Worm (Caenorhabditis elegans): ENCODE measurements around the gene ttr-13.

Gene ttr-13

DNA sequence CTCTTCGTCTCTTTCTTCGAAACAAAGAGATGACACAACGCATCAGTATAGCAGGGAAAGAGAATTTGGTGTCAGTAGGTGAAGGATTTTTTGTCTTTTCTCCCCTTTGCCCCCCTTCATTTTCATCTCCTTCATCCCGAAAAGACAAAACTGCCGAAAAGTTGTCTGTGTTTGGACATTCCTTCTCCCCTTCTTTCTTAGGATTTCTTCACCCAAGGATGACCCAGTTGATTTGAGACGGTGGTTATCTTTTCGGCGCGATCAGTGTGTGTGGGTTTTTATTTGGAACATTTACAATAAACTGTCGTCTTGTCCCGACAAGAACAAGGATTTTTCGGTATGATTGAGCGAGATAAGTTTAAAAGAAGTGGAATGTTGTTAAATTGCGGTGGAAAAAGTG, 25.7 kb upstream of the ttr-13 start:
- TF ChIP-seq rec-8 (tag; optimal IDR thresholded peaks at IDR 0.05) (no peak), rpc-1 (optimal IDR thresholded peaks at IDR 0.05) (no peak), rpc-1 (tag; optimal IDR thresholded peaks at IDR 0.05) (no peak), Y53F4B.3 (GFP tag; IDR thresholded peaks at IDR 0.05) (no peak)

ce11 chrV:20660025-20660424, 23.3 kb upstream of the ttr-13 start, which contains the start of gene W01F3.2:
W01F3.2 (plus strand) TSS chrV:20660325.
- TF ChIP-seq lsl-1 (GFP tag; optimal IDR thresholded peaks at IDR 0.05) (no peak), cebp-1 (GFP tag; IDR thresholded peaks at IDR 0.05) (no peak), cebp-1 (tag; optimal IDR thresholded peaks at IDR 0.05) (peak; percentile 47)

DNA sequence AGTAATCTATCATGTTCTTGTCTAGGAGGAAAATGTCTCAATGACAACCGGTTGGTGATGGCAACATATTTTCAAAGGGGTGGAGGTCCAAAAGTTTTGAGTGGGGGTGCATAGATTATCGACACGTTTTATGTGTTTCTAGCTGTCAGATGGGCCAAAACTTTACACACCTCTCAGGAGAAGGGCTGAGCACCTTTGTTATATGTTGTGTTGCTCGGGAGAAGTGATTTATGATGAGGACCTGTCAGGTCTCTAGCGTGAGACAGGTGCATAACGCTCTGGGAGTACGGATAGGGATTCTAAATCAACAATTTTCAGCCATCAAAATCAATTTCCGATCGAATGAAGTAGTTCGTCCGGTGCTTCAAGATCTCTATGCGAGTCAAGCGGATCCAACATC, 19.9 kb upstream of the ttr-13 start:
- TF ChIP-seq ceh-40 (GFP tag; IDR thresholded peaks at IDR 0.05) (no peak), ZK185.1 (tag; optimal IDR thresholded peaks at IDR 0.05; ENCODE audit: poor library complexity, severe bottlenecking) (no peak), ztf-25 (GFP tag; IDR thresholded peaks at IDR 0.05) (no peak), nhr-80 (tag; optimal IDR thresholded peaks at IDR 0.05) (no peak)

DNA sequence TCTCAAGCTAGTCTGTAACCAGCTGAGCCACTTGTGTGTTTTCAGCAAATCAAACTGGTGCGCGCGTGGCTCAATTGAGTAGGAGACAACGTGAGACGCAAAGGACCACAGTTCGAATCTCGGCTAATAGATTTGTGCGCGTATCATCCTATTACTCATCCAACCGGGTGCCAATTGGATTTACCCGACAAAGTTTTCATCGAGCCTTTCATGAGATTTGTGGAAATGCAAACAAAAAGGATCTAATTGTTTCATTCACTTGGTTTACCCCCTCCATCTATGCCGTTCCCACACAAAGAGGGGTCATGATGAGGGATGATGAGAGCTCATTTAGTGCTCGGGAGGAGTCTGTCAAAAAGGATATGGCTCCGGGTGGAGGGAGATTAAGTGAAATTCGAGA, 18.4 kb upstream of the ttr-13 start:
- TF ChIP-seq nhr-179 (tag; optimal IDR thresholded peaks at IDR 0.05) (no peak), bed-1 (GFP tag; IDR thresholded peaks at IDR 0.05) (0 out of 2 replicates have a peak, but pooled peaks have one; percentile 50), aptf-3 (GFP tag; IDR thresholded peaks at IDR 0.05) (no peak), rpc-1 (optimal IDR thresholded peaks at IDR 0.05) (no peak), rpc-1 (tag; optimal IDR thresholded peaks at IDR 0.05) (peak; percentile 27)

DNA sequence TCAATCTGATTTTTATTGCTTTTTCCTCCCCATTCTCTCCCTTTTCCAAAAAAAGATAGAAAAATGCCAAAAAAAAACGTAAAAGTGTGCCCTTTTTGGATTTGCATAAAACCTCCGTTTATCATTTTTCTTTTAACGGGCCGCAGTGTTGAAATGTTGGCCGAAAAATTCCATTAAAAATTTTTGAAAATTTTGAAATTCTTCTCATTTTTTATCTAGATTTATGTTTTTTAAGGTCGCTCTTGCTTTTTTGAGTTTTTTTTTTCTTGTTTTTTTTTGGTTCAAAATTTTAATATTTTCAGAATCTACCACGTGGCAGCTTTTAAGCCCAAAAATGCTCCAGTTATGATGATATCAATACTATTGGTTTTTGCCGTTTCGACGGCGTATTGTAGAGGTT, 17.6 kb upstream of the ttr-13 start, which contains the start of gene mnr-1:
Gene mnr-1 (plus strand): TSS at position 301 of the 400 bp plus-strand sequence.
- no peak for TF ChIP-seq ZK185.1 (tag; optimal IDR thresholded peaks at IDR 0.05; ENCODE audit: poor library complexity, severe bottlenecking)
- no peak for TF ChIP-seq lin-40 (tag; optimal IDR thresholded peaks at IDR 0.05)
- no peak for TF ChIP-seq ztf-25 (GFP tag; IDR thresholded peaks at IDR 0.05)
- no peak for TF ChIP-seq madf-3 (GFP tag; IDR thresholded peaks at IDR 0.05)
- no peak for TF ChIP-seq lin-35 (GFP tag; optimal IDR thresholded peaks at IDR 0.05)
- no peak for TF ChIP-seq egl-44 (GFP tag; IDR thresholded peaks at IDR 0.05)
- no peak for TF ChIP-seq F57A8.1 (GFP tag; optimal IDR thresholded peaks at IDR 0.05)
- TF ChIP-seq Y56A3A.18 (GFP tag; IDR thresholded peaks at IDR 0.05) = no peak
- no peak for TF ChIP-seq repo-1 (tag; optimal IDR thresholded peaks at IDR 0.05)
- TF ChIP-seq let-607 (tag; optimal IDR thresholded peaks at IDR 0.05) = no peak
- no peak for TF ChIP-seq bed-2 (GFP tag; IDR thresholded peaks at IDR 0.05)
- no peak for TF ChIP-seq ceh-100 (GFP tag; IDR thresholded peaks at IDR 0.05)
- TF ChIP-seq T07F8.4 (tag; optimal IDR thresholded peaks at IDR 0.05) = no peak
- TF ChIP-seq D2030.7 (GFP tag; IDR thresholded peaks at IDR 0.05) = no peak
- no peak for TF ChIP-seq rec-8 (tag; optimal IDR thresholded peaks at IDR 0.05)
- TF ChIP-seq him-1 (tag; optimal IDR thresholded peaks at IDR 0.05) = no peak

DNA sequence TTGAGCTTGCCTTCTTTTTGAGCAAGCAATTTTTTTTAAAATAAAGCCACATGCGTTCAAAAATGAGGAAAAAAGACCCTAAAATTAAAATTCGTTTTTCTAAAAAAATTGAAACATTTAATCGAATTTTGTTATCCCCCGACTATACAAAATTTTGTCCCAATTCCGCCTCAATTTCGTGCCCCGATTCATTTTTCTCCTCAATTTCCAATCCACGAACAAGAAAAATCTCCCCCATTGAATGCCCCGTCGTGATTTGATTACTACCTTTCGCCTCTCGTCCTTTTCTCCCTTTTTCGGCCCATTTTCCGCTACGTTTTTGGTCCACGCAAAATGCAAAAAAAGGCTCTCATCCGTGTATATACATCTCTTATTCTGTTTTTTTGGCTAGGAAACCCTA, 15.2 kb upstream of the ttr-13 start:
- TF ChIP-seq let-607 (tag; optimal IDR thresholded peaks at IDR 0.05) (no peak), bed-1 (GFP tag; IDR thresholded peaks at IDR 0.05) (no peak), fkh-3 (tag; optimal IDR thresholded peaks at IDR 0.05) (no peak), rec-8 (tag; optimal IDR thresholded peaks at IDR 0.05) (no peak), F37B4.10 (GFP tag; IDR thresholded peaks at IDR 0.05) (no peak), lsy-27 (tag; optimal IDR thresholded peaks at IDR 0.05; ENCODE audit: borderline replicate concordance, insufficient read depth) (no peak), ceh-79 (tag; optimal IDR thresholded peaks at IDR 0.05) (no peak), xnd-1 (tag; optimal IDR thresholded peaks at IDR 0.05) (no peak), let-526 (GFP tag; IDR thresholded peaks at IDR 0.05) (no peak)

All from whole organism, young adult.